Worm (Caenorhabditis elegans): Measurements from ENCODE around the gene F40G9.17.

DNA sequence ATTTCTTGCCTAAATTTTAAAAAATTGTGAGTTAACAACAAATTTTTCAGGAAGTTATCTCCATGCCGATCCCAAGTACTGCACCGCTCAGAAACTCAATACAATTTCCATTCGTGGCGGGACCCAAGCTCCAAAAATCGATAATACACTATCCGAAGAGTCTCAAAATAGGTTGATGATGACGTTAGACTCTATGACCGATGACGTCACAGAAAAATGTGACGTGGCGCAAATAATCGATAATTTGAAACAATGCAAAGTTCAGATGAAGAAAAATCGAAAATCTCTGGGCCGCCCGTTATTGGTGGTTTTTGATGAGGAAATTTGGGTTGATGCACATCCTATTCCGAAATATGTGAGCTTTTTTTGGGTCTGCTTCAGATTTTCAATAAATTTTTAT, 9.9 kb upstream of the F40G9.17 start:
- TF ChIP-seq him-1 (tag; optimal IDR thresholded peaks at IDR 0.05) = no peak
- no peak for TF ChIP-seq W03F9.2 (tag; optimal IDR thresholded peaks at IDR 0.05)
- no peak for TF ChIP-seq dao-5 (tag; optimal IDR thresholded peaks at IDR 0.05)

All from whole organism, L4/young adult.